Fruit fly (Drosophila melanogaster) ovary, adult (tissue): ENCODE measurements around the gene eyg.
A peak's percentile ranks its signal among the peaks of the same experiment; 100 is the strongest.

Source experiments
- CG17801 ChIP-seq: fragments of 200-800 bp; optimal IDR thresholded peaks from 2 replicates; lab custom pipeline; 2019; ENCODE audit warnings: missing biosample characterization, mild to moderate bottlenecking, missing genetic modification characterization, moderate library complexity; ENCODE audit not compliant: partially characterized antibody

Gene eyg

DNA sequence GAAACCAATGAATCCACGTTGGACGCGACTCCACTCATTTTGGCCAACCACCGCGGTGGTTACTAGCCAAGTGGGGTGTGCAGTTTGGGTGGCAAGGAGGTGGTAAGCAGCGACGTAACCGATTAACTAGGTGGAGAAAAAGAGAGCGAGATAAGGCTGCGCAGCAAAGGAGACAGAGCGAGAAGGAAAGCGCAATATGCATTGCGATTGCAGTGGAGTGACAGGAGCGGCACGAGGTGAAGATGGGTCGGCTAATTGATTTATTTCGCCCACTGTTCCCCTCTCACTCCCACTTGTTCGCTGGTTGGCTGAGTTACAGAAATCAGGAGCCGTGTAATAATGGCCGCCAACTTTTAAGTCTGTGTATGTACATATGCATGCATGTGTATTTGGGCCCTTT, 34.1 kb downstream of the eyg start:
- TF ChIP-seq CG17801 (GFP tag; lab: Kevin White, UChicago) = no peak

dm6 chr3L:12432392-12433012, 35.3 kb downstream of the eyg start, which contains the start of gene toe:
Gene toe (minus strand): TSS chr3L:12432668.
- no peak for TF ChIP-seq CG17801 (GFP tag; lab: Kevin White, UChicago)

dm6 chr3L:12420437-12420836, 47.4 kb downstream of the eyg start:
- no peak for TF ChIP-seq CG17801 (GFP tag; lab: Kevin White, UChicago)

DNA sequence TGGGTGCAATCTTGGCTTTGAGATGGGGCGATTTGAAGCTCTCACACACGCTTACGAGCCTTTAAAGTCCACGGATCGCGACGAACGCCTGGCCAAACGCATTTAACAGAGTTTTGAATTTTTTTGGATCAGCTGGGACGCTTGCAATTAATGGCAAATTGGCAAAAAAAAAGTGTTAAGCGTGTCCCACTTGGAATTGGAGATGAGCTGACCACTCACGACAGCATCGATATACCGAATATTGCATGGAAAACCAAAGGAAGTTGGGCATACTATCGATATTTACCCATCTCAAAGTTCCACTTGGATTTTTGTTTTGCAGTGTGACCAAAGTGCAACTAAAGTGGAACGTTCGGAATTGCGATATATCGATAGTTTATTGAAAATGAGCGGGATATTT, 50.5 kb downstream of the eyg start, which contains the start of gene ArfGAP1:
Gene ArfGAP1 (minus strand): TSS at position 240 of the 400 bp plus-strand sequence.
- TF ChIP-seq CG17801 (GFP tag; lab: Kevin White, UChicago) = no peak

DNA sequence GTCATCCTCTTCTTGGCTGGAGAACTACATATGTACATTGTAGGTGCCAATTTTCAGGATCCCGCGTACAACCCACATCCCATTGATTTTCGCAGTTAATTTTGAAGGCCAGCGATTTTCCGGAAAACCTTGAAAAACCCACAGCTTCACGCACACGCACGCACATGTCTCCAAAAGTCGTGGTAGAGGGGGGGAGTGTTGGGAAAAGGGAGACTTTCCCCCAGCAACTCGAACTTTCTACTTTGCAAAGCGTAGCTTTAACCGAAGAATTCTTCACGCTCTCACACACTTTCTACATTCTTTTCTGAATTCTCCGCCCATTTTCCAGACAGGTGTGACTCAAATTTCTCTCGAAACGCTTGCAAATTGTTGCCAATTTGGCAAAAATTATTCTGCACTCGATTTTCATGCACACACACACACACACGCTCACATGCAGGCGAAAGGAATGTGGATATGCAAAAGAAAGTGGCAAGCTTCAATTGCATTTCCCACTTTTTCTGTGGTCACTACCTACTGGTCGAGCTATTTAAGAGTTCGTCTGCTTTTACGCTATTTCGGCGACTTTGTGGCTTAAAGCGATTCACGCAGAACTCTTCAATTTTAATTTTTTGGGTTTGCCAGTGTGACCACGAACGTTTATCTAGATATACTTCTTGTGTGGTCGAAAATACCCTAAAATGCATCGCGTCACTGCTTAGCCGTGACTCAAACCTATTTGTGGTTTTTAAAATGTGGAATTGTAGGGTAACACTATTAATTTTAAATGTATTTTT, 53.4 kb downstream of the eyg start, which contains the start of gene SCaMC:
Gene SCaMC (minus strand): TSS at position 654 of the 776 bp plus-strand sequence.
- peak; percentile 39 for TF ChIP-seq CG17801 (GFP tag; lab: Kevin White, UChicago)
